Worm (Caenorhabditis elegans): Measurements from ENCODE around the gene scav-2.

DNA sequence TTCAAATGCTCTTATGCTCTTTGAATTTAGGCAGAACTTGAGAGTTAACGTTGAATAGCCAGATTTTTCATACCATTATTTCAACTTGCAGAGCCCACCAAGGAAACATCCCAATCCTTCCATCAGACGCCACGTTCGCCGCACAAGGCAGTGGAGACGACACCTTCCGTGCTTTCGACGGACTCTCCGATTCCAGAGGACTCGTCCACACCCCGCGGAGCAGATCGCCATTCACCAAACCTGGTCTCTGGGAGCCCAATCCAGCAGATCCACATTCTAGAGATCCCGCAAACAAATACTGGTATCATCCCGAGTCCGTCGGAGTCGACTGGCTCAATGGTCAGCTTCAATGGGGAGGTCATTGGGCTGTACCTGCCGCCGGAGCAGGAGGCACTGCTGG is 24.9 kb upstream of the scav-2 start:
- TF ChIP-seq lim-6 (tag; optimal IDR thresholded peaks at IDR 0.05) (no peak), ref-2 (tag; optimal IDR thresholded peaks at IDR 0.05) (no peak), ceh-31 (tag; optimal IDR thresholded peaks at IDR 0.05) (no peak), unc-86 (tag; optimal IDR thresholded peaks at IDR 0.05) (no peak), elt-2 (tag; optimal IDR thresholded peaks at IDR 0.05) (no peak), F13H6.1 (tag; optimal IDR thresholded peaks at IDR 0.05) (no peak), mec-3 (tag; optimal IDR thresholded peaks at IDR 0.05; ENCODE audit: borderline replicate concordance) (no peak), ahr-1 (tag; optimal IDR thresholded peaks at IDR 0.05) (no peak), tbx-2 (tag; optimal IDR thresholded peaks at IDR 0.05) (no peak), ceh-9 (tag; optimal IDR thresholded peaks at IDR 0.05) (no peak), rnt-1 (tag; optimal IDR thresholded peaks at IDR 0.05) (no peak), ets-4 (tag; optimal IDR thresholded peaks at IDR 0.05) (no peak), lin-11 (tag; optimal IDR thresholded peaks at IDR 0.05) (no peak), tbx-7 (tag; optimal IDR thresholded peaks at IDR 0.05) (no peak)

Measured in whole organism, late embryonic.